ENCODE assay signal across 1 fruit fly cellular context in genomic region chr3R:23933684-23934575, dm6.
TF ChIP-seq lines count a peak whose summit lies in the region.

CG5854 (plus strand) TSS chr3R:23933912.

TF ChIP-seq in whole organism, embryonic, 481 proteins besides CTCF, POLR2A, EP300 and RAD21 (continued from another document and continues in another):
- TF ChIP-seq crc (GFP tag; optimal IDR thresholded peaks at IDR 0.05; lab: Kevin White, UChicago): peak; percentile 44
- peak; percentile 33; the same call in 1 of the 2 replicates for TF ChIP-seq wdn (GFP tag; IDR thresholded peaks at IDR 0.05; lab: Robert Waterston, UW)
- peak; percentile 39 for TF ChIP-seq CG18011 (GFP tag; optimal IDR thresholded peaks at IDR 0.05; lab: Kevin White, UChicago)
- TF ChIP-seq CG2712 (tag; optimal IDR thresholded peaks at IDR 0.05; lab: Kevin White, UChicago): peak; percentile 75
- no peak for TF ChIP-seq B-H2 (GFP tag; optimal IDR thresholded peaks at IDR 0.05; lab: Kevin White, UChicago)
- 0 out of 2 replicates have a peak, but pooled peaks have one; percentile 42 for TF ChIP-seq CG6272 (GFP tag; IDR thresholded peaks at IDR 0.05; lab: Robert Waterston, UW)
- peak; percentile 35 for TF ChIP-seq eyg (GFP tag; optimal IDR thresholded peaks at IDR 0.05; lab: Kevin White, UChicago)
- peak; percentile 78 for TF ChIP-seq CG8388 (GFP tag; optimal IDR thresholded peaks at IDR 0.05; lab: Kevin White, UChicago)
- TF ChIP-seq hth (optimal IDR thresholded peaks at IDR 0.05; lab: Kevin White, UChicago): no peak
- TF ChIP-seq Dip2 (GFP tag; IDR thresholded peaks at IDR 0.05; lab: Robert Waterston, UW): no peak
- TF ChIP-seq gcm2 (GFP tag; optimal IDR thresholded peaks at IDR 0.05; lab: Kevin White, UChicago): peak; percentile 29
- TF ChIP-seq stc (GFP tag; IDR thresholded peaks at IDR 0.05; lab: Robert Waterston, UW): peak; percentile 82
- TF ChIP-seq Dfd (GFP tag; optimal IDR thresholded peaks at IDR 0.05; lab: Kevin White, UChicago): no peak
- peak; percentile 70; the same call in 1 of the 3 replicates for TF ChIP-seq CG3726 (GFP tag; IDR thresholded peaks at IDR 0.05; lab: Robert Waterston, UW)
- TF ChIP-seq CG9876 (GFP tag; optimal IDR thresholded peaks at IDR 0.05; lab: Kevin White, UChicago): peak; percentile 73
- no peak for TF ChIP-seq rib (GFP tag; IDR thresholded peaks at IDR 0.05; lab: Robert Waterston, UW)
- peak; percentile 73 for TF ChIP-seq dmrt99B (tag; optimal IDR thresholded peaks at IDR 0.05; lab: Kevin White, UChicago)
- peak; percentile 67; the same call in 2 of the 3 replicates for TF ChIP-seq Optix (GFP tag; IDR thresholded peaks at IDR 0.05; lab: Robert Waterston, UW)
- no peak for TF ChIP-seq Elba2 (GFP tag; optimal IDR thresholded peaks at IDR 0.05; lab: Kevin White, UChicago)
- TF ChIP-seq CG7987 (GFP tag; optimal IDR thresholded peaks at IDR 0.05; lab: Kevin White, UChicago): peak; percentile 59
- peak; percentile 1 for TF ChIP-seq vfl (GFP tag; optimal IDR thresholded peaks at IDR 0.05; lab: Kevin White, UChicago)
- TF ChIP-seq ranshi (GFP tag; IDR thresholded peaks at IDR 0.05; lab: Robert Waterston, UW): peak; percentile 75
- TF ChIP-seq yki (optimal IDR thresholded peaks at IDR 0.05; lab: Kevin White, UChicago): no peak
- TF ChIP-seq CG3847 (GFP tag; IDR thresholded peaks at IDR 0.05; lab: Robert Waterston, UW): peak; percentile 94
- TF ChIP-seq bcd (GFP tag; optimal IDR thresholded peaks at IDR 0.05; lab: Kevin White, UChicago): peak; percentile 59
- TF ChIP-seq kay (GFP tag; optimal IDR thresholded peaks at IDR 0.05; lab: Kevin White, UChicago): no peak
- TF ChIP-seq fd102C (GFP tag; optimal IDR thresholded peaks at IDR 0.05; lab: Kevin White, UChicago): no peak
- peak; percentile 92 for TF ChIP-seq ci (GFP tag; IDR thresholded peaks at IDR 0.05; lab: Robert Waterston, UW)
- TF ChIP-seq klu (GFP tag; IDR thresholded peaks at IDR 0.05; lab: Robert Waterston, UW): no peak
- peak; percentile 50; the same call in 1 of the 2 replicates for TF ChIP-seq aop (GFP tag; IDR thresholded peaks at IDR 0.05; lab: Robert Waterston, UW)
- no peak for TF ChIP-seq ash1 (GFP tag; optimal IDR thresholded peaks at IDR 0.05; lab: Kevin White, UChicago)
- peak; percentile 14 for TF ChIP-seq D19B (GFP tag; optimal IDR thresholded peaks at IDR 0.05; lab: Kevin White, UChicago)
- TF ChIP-seq zen2 (GFP tag; IDR thresholded peaks at IDR 0.05; lab: Robert Waterston, UW; ENCODE audit: partially characterized antibody): no peak
- TF ChIP-seq CG11398 (GFP tag; optimal IDR thresholded peaks at IDR 0.05; lab: Kevin White, UChicago): peak; percentile 34
- peak; percentile 70 for TF ChIP-seq esg (GFP tag; conservative IDR thresholded peaks at IDR 0.05; lab: Robert Waterston, UW)
- peak; percentile 77 for TF ChIP-seq CG8089 (GFP tag; optimal IDR thresholded peaks at IDR 0.05; lab: Kevin White, UChicago)
- no peak for TF ChIP-seq cg (GFP tag; optimal IDR thresholded peaks at IDR 0.05; lab: Kevin White, UChicago)
- peak; percentile 5; the same call in 1 of the 2 replicates for TF ChIP-seq dimm (GFP tag; IDR thresholded peaks at IDR 0.05; lab: Robert Waterston, UW)
- no peak for TF ChIP-seq CG15073 (GFP tag; optimal IDR thresholded peaks at IDR 0.05; lab: Kevin White, UChicago)
- TF ChIP-seq dm (GFP tag; optimal IDR thresholded peaks at IDR 0.05; lab: Kevin White, UChicago): peak; percentile 4
- peak; percentile 6 for TF ChIP-seq p53 (GFP tag; optimal IDR thresholded peaks at IDR 0.05; lab: Kevin White, UChicago)
- peak; percentile 75 for TF ChIP-seq CG4707 (GFP tag; optimal IDR thresholded peaks at IDR 0.05; lab: Kevin White, UChicago)
- TF ChIP-seq CG7372 (GFP tag; IDR thresholded peaks at IDR 0.05; lab: Robert Waterston, UW): no peak
- TF ChIP-seq CG12104 (GFP tag; optimal IDR thresholded peaks at IDR 0.05; lab: Kevin White, UChicago): no peak
- TF ChIP-seq CG3065 (GFP tag; optimal IDR thresholded peaks at IDR 0.05; lab: Kevin White, UChicago): peak; percentile 50
- peak; percentile 64 for TF ChIP-seq pum (GFP tag; optimal IDR thresholded peaks at IDR 0.05; lab: Kevin White, UChicago)
- TF ChIP-seq bbx (GFP tag; IDR thresholded peaks at IDR 0.05; lab: Robert Waterston, UW; ENCODE audit: partially characterized antibody): no peak; the same call in 1 of the 2 replicates
- TF ChIP-seq en (GFP tag; optimal IDR thresholded peaks at IDR 0.05; lab: Kevin White, UChicago): peak; percentile 50
- TF ChIP-seq CG10366 (GFP tag; IDR thresholded peaks at IDR 0.05; lab: Robert Waterston, UW): peak; percentile 49
- peak; percentile 52 for TF ChIP-seq Sox100B (GFP tag; optimal IDR thresholded peaks at IDR 0.05; lab: Kevin White, UChicago)
- peak; percentile 74; the same call in 2 of the 3 replicates for TF ChIP-seq so (GFP tag; IDR thresholded peaks at IDR 0.05; lab: Robert Waterston, UW)
- TF ChIP-seq Dbx (GFP tag; IDR thresholded peaks at IDR 0.05; lab: Robert Waterston, UW): peak; percentile 38; the same call in 1 of the 3 replicates
- no peak for TF ChIP-seq Gsc (GFP tag; IDR thresholded peaks at IDR 0.05; lab: Robert Waterston, UW)
- peak; percentile 35 for TF ChIP-seq CG12155 (GFP tag; optimal IDR thresholded peaks at IDR 0.05; lab: Kevin White, UChicago)
- TF ChIP-seq Vsx1 (GFP tag; optimal IDR thresholded peaks at IDR 0.05; lab: Kevin White, UChicago): peak; percentile 62
- TF ChIP-seq H15 (GFP tag; IDR thresholded peaks at IDR 0.05; lab: Robert Waterston, UW): peak; percentile 69; the same call in 2 of the 3 replicates
- peak; percentile 71 for TF ChIP-seq CG12236 (GFP tag; optimal IDR thresholded peaks at IDR 0.05; lab: Kevin White, UChicago)
- TF ChIP-seq Ets97D (GFP tag; optimal IDR thresholded peaks at IDR 0.05; lab: Kevin White, UChicago): peak; percentile 60
- TF ChIP-seq CG43689 (GFP tag; IDR thresholded peaks at IDR 0.05; lab: Robert Waterston, UW): peak; percentile 55; the same call in 1 of the 2 replicates
- peak; percentile 27 for TF ChIP-seq CG12744 (GFP tag; optimal IDR thresholded peaks at IDR 0.05; lab: Kevin White, UChicago)
- no peak for TF ChIP-seq toy (GFP tag; IDR thresholded peaks at IDR 0.05; lab: Robert Waterston, UW)
- TF ChIP-seq CG7271 (tag; optimal IDR thresholded peaks at IDR 0.05; lab: Kevin White, UChicago): no peak
- TF ChIP-seq CG11247 (GFP tag; IDR thresholded peaks at IDR 0.05; lab: Robert Waterston, UW): peak; percentile 56; the same call in 1 of the 2 replicates
- TF ChIP-seq CG4730 (GFP tag; IDR thresholded peaks at IDR 0.05; lab: Robert Waterston, UW): peak; percentile 40; the same call in 1 of the 2 replicates
- TF ChIP-seq CG17359 (tag; optimal IDR thresholded peaks at IDR 0.05; lab: Kevin White, UChicago): peak; percentile 74
- TF ChIP-seq pb (GFP tag; optimal IDR thresholded peaks at IDR 0.05; lab: Kevin White, UChicago): peak; percentile 68
- peak; percentile 49 for TF ChIP-seq CG9437 (GFP tag; optimal IDR thresholded peaks at IDR 0.05; lab: Kevin White, UChicago)
- TF ChIP-seq Meics (GFP tag; optimal IDR thresholded peaks at IDR 0.05; lab: Kevin White, UChicago): peak; percentile 70
- TF ChIP-seq CG6683 (GFP tag; optimal IDR thresholded peaks at IDR 0.05; lab: Kevin White, UChicago): no peak
- no peak for TF ChIP-seq ham (GFP tag; IDR thresholded peaks at IDR 0.05; lab: Robert Waterston, UW)
- TF ChIP-seq Ets65A (GFP tag; lab: Kevin White, UChicago): peak; percentile 86
- no peak for TF ChIP-seq ftz-f1 (GFP tag; optimal IDR thresholded peaks at IDR 0.05; lab: Kevin White, UChicago)
- no peak for TF ChIP-seq inv (GFP tag; IDR thresholded peaks at IDR 0.05; lab: Robert Waterston, UW; ENCODE audit: partially characterized antibody)
- TF ChIP-seq CG5953 (GFP tag; IDR thresholded peaks at IDR 0.05; lab: Robert Waterston, UW): 0 out of 2 replicates have a peak, but pooled peaks have one; percentile 48
- TF ChIP-seq CG8359 (GFP tag; optimal IDR thresholded peaks at IDR 0.05; lab: Kevin White, UChicago; ENCODE audit: borderline replicate concordance): no peak
- peak; percentile 76 for TF ChIP-seq BtbVII (GFP tag; optimal IDR thresholded peaks at IDR 0.05; lab: Kevin White, UChicago)
- TF ChIP-seq CG8944 (GFP tag; optimal IDR thresholded peaks at IDR 0.05; lab: Kevin White, UChicago): peak; percentile 73
- TF ChIP-seq CG4404 (GFP tag; IDR thresholded peaks at IDR 0.05; lab: Robert Waterston, UW): peak; percentile 32; the same call in 1 of the 2 replicates
- peak; percentile 67 for TF ChIP-seq onecut (GFP tag; IDR thresholded peaks at IDR 0.05; lab: Robert Waterston, UW)
- TF ChIP-seq crol (GFP tag; IDR thresholded peaks at IDR 0.05; lab: Robert Waterston, UW): peak; percentile 78
- TF ChIP-seq Sin3A (optimal IDR thresholded peaks at IDR 0.05; lab: Kevin White, UChicago): peak; percentile 61
- TF ChIP-seq CG16815 (GFP tag; optimal IDR thresholded peaks at IDR 0.05; lab: Kevin White, UChicago): peak; percentile 47
- peak; percentile 22 for TF ChIP-seq CG15696 (tag; optimal IDR thresholded peaks at IDR 0.05; lab: Kevin White, UChicago)
- peak; percentile 59 for TF ChIP-seq lmd (GFP tag; IDR thresholded peaks at IDR 0.05; lab: Robert Waterston, UW)
- no peak for TF ChIP-seq gro (GFP tag; optimal IDR thresholded peaks at IDR 0.05; lab: Kevin White, UChicago)
- peak; percentile 77 for TF ChIP-seq Ada2b (GFP tag; IDR thresholded peaks at IDR 0.05; lab: Robert Waterston, UW)
- TF ChIP-seq CG15514 (GFP tag; optimal IDR thresholded peaks at IDR 0.05; lab: Kevin White, UChicago): peak; percentile 68
- TF ChIP-seq CG34376 (GFP tag; optimal IDR thresholded peaks at IDR 0.05; lab: Kevin White, UChicago): peak; percentile 64
- peak; percentile 68 for TF ChIP-seq Camta (GFP tag; optimal IDR thresholded peaks at IDR 0.05; lab: Kevin White, UChicago)
- TF ChIP-seq gem (tag; optimal IDR thresholded peaks at IDR 0.05; lab: Kevin White, UChicago): peak; percentile 79
- TF ChIP-seq gce (GFP tag; IDR thresholded peaks at IDR 0.05; lab: Robert Waterston, UW): peak; percentile 75
- peak; percentile 80 for TF ChIP-seq CG18262 (tag; optimal IDR thresholded peaks at IDR 0.05; lab: Kevin White, UChicago)
- TF ChIP-seq da (GFP tag; optimal IDR thresholded peaks at IDR 0.05; lab: Kevin White, UChicago): peak; percentile 42
- TF ChIP-seq insv (GFP tag; optimal IDR thresholded peaks at IDR 0.05; lab: Kevin White, UChicago): no peak
- peak; percentile 68 for TF ChIP-seq CG4820 (GFP tag; optimal IDR thresholded peaks at IDR 0.05; lab: Kevin White, UChicago)
- TF ChIP-seq Ssrp (tag; optimal IDR thresholded peaks at IDR 0.05; lab: Kevin White, UChicago): peak; percentile 68
- TF ChIP-seq Rfx (GFP tag; IDR thresholded peaks at IDR 0.05; lab: Robert Waterston, UW): peak; percentile 77
- no peak for TF ChIP-seq Hmx (GFP tag; optimal IDR thresholded peaks at IDR 0.05; lab: Kevin White, UChicago)
- TF ChIP-seq bab2 (GFP tag; optimal IDR thresholded peaks at IDR 0.05; lab: Kevin White, UChicago): peak; percentile 74
- TF ChIP-seq gcm (GFP tag; optimal IDR thresholded peaks at IDR 0.05; lab: Kevin White, UChicago): peak; percentile 74
- TF ChIP-seq al (GFP tag; IDR thresholded peaks at IDR 0.05; lab: Robert Waterston, UW): 0 out of 2 replicates have a peak, but pooled peaks have one; percentile 6
- TF ChIP-seq sens (GFP tag; lab: Kevin White, UChicago): peak; percentile 96
- TF ChIP-seq tna (GFP tag; IDR thresholded peaks at IDR 0.05; lab: Robert Waterston, UW; ENCODE audit: partially characterized antibody): no peak
- TF ChIP-seq sug (tag; optimal IDR thresholded peaks at IDR 0.05; lab: Kevin White, UChicago): peak; percentile 29
- TF ChIP-seq CG31224 (GFP tag; IDR thresholded peaks at IDR 0.05; lab: Robert Waterston, UW): no peak
- TF ChIP-seq CG1603 (tag; optimal IDR thresholded peaks at IDR 0.05; lab: Kevin White, UChicago): peak; percentile 92
- TF ChIP-seq CG15011 (GFP tag; optimal IDR thresholded peaks at IDR 0.05; lab: Kevin White, UChicago): peak; percentile 50
- TF ChIP-seq Hr3 (GFP tag; optimal IDR thresholded peaks at IDR 0.05; lab: Kevin White, UChicago): peak; percentile 47
- peak; percentile 77 for TF ChIP-seq lilli (GFP tag; optimal IDR thresholded peaks at IDR 0.05; lab: Kevin White, UChicago)
- TF ChIP-seq Bteb2 (GFP tag; optimal IDR thresholded peaks at IDR 0.05; lab: Kevin White, UChicago): peak; percentile 64
- TF ChIP-seq lov (optimal IDR thresholded peaks at IDR 0.05; lab: Kevin White, UChicago): no peak
- TF ChIP-seq lov (GFP tag; IDR thresholded peaks at IDR 0.05; lab: Robert Waterston, UW): peak; percentile 88
- peak; percentile 86 for TF ChIP-seq MESR4 (GFP tag; optimal IDR thresholded peaks at IDR 0.05; lab: Kevin White, UChicago)
- peak; percentile 73 for TF ChIP-seq Mes4 (GFP tag; optimal IDR thresholded peaks at IDR 0.05; lab: Kevin White, UChicago)
- no peak for TF ChIP-seq Fer2 (tag; optimal IDR thresholded peaks at IDR 0.05; lab: Kevin White, UChicago)
- no peak for TF ChIP-seq CG17912 (GFP tag; optimal IDR thresholded peaks at IDR 0.05; lab: Kevin White, UChicago)
- TF ChIP-seq chinmo (GFP tag; IDR thresholded peaks at IDR 0.05; lab: Robert Waterston, UW; ENCODE audit: partially characterized antibody): peak; percentile 83; the same call in 1 of the 4 replicates
- peak; percentile 39; the same call in 1 of the 3 replicates for TF ChIP-seq Mrtf (GFP tag; IDR thresholded peaks at IDR 0.05; lab: Robert Waterston, UW)
- TF ChIP-seq slou (GFP tag; optimal IDR thresholded peaks at IDR 0.05; lab: Kevin White, UChicago): no peak
- TF ChIP-seq grau (tag; optimal IDR thresholded peaks at IDR 0.05; lab: Kevin White, UChicago): peak; percentile 59
- TF ChIP-seq CG10209 (GFP tag; optimal IDR thresholded peaks at IDR 0.05; lab: Kevin White, UChicago): peak; percentile 68
- TF ChIP-seq zfh2 (GFP tag; optimal IDR thresholded peaks at IDR 0.05; lab: Kevin White, UChicago): peak; percentile 17
- no peak for TF ChIP-seq CG1832 (GFP tag; optimal IDR thresholded peaks at IDR 0.05; lab: Kevin White, UChicago)
- TF ChIP-seq Dip3 (GFP tag; optimal IDR thresholded peaks at IDR 0.05; lab: Kevin White, UChicago): peak; percentile 32
- TF ChIP-seq CG12769 (tag; optimal IDR thresholded peaks at IDR 0.05; lab: Kevin White, UChicago): peak; percentile 78
- TF ChIP-seq caup (GFP tag; optimal IDR thresholded peaks at IDR 0.05; lab: Kevin White, UChicago; ENCODE audit: severe bottlenecking): peak; percentile 70
- no peak for TF ChIP-seq CG2199 (GFP tag; IDR thresholded peaks at IDR 0.05; lab: Robert Waterston, UW)
- no peak for TF ChIP-seq cad (GFP tag; optimal IDR thresholded peaks at IDR 0.05; lab: Kevin White, UChicago)
- no peak for TF ChIP-seq Oaz (GFP tag; IDR thresholded peaks at IDR 0.05; lab: Robert Waterston, UW)
- TF ChIP-seq CG3163 (GFP tag; optimal IDR thresholded peaks at IDR 0.05; lab: Kevin White, UChicago): peak; percentile 23
